Fruit fly (Drosophila melanogaster) S2 (cell line): ENCODE results near the gene CG1368.

Source experiments
- CG8478 ChIP-seq: fragments of >200 bp; optimal IDR thresholded peaks from 2 replicates; lab custom pipeline; 2018
- CTCF ChIP-seq, 2 experiments: fragments of >200 bp; optimal IDR thresholded peaks; 2 replicates each; lab custom pipeline; 2018

DNA sequence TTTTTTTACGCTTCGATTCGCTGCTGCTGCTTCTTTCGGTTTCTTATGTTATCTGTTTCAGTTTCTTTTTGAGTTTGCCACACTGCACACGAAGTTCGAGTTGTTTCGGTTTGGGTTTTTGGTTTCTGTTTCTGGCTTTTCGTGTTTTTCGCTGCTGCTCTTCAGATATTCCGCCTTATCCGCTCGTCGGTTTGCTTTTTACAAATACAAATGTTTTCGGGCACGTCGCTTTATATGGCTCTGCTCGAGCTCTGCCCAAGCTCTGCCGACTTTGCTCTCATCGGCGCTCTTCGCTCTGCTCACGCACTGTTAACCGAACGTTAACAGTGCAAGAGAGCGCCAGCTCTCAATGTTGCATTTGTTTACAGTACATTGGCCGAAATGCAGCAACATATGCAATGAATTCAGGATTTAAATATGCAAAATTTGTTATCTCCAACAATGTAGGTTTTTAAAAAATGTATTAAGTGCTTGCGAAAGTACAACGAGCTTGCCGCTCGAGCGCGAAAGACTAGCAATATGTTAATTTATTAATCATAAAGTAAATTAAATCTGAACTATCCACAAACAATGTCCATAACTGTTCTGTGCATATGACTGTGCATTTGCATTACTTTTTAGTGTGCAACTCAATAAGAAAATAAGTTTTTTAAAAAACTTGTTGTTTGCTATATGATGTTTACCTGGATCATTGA, 36.8 kb downstream of the CG1368 start:
- TF ChIP-seq CG8478 (lab: Kevin White, UChicago) (no peak), CTCF (optimal IDR thresholded peaks at IDR 0.05; lab: Kevin White, UChicago) (no peak)
